Fruit fly (Drosophila melanogaster) whole organism, prepupa: ENCODE data around the gene CG13285.

Experiments used
- Blimp-1 ChIP-seq: fragments of 200-800 bp; sonication (Bioruptor generic); optimal IDR thresholded peaks from 3 replicates; lab custom pipeline; 2017; ENCODE audit warnings: missing biosample characterization, missing genetic modification characterization, mild to moderate bottlenecking, moderate library complexity, missing genetic modification reagents
- CG10631 ChIP-seq: fragments of 200-800 bp; sonication (Bioruptor generic); optimal IDR thresholded peaks from 2 replicates; lab custom pipeline; 2016; ENCODE audit warnings: missing biosample characterization, missing genetic modification characterization
- CG11294 ChIP-seq: fragments of 200-800 bp; sonication (Bioruptor generic); IDR thresholded peaks from 2 replicates; pipeline ENCODE4 v1.3.6; 2022; ENCODE audit warnings: missing biosample characterization, missing genetic modification characterization
- CG11902 ChIP-seq: fragments of 200-800 bp; sonication (Bioruptor generic); optimal IDR thresholded peaks from 3 replicates; lab custom pipeline; 2016; ENCODE audit warnings: missing biosample characterization, missing genetic modification characterization
- CG1621 ChIP-seq: fragments of 200-800 bp; sonication (Bioruptor generic); optimal IDR thresholded peaks from 3 replicates; lab custom pipeline; 2018; ENCODE audit warnings: missing biosample characterization, mild to moderate bottlenecking, missing genetic modification characterization
- CG3032 ChIP-seq: fragments of 200-800 bp; optimal IDR thresholded peaks from 2 replicates; lab custom pipeline; 2019; ENCODE audit warnings: missing biosample characterization, mild to moderate bottlenecking, missing genetic modification characterization, moderate library complexity
- CG31627 ChIP-seq: fragments of 200-800 bp; sonication (Bioruptor generic); optimal IDR thresholded peaks from 3 replicates; lab custom pipeline; 2016; ENCODE audit warnings: missing biosample characterization, missing genetic modification characterization
- CG32006 ChIP-seq: fragments of 200-800 bp; sonication (Bioruptor generic); optimal IDR thresholded peaks from 3 replicates; lab custom pipeline; 2017; ENCODE audit warnings: missing biosample characterization, mild to moderate bottlenecking, missing genetic modification characterization
- CG3919 ChIP-seq: fragments of 200-800 bp; sonication (Bioruptor generic); optimal IDR thresholded peaks from 3 replicates; lab custom pipeline; 2016; ENCODE audit warnings: missing biosample characterization, missing genetic modification characterization
- CG4318 ChIP-seq: fragments of 200-800 bp; sonication (Bioruptor generic); optimal IDR thresholded peaks from 3 replicates; lab custom pipeline; 2017; ENCODE audit warnings: missing biosample characterization, mild to moderate bottlenecking, missing genetic modification characterization
- CG6163 ChIP-seq: fragments of 200-800 bp; sonication (Bioruptor generic); IDR thresholded peaks from 3 replicates; pipeline ENCODE4 v1.3.6; 2022; ENCODE audit warnings: missing biosample characterization, missing genetic modification characterization
- CG6276 ChIP-seq: fragments of 200-800 bp; sonication (Bioruptor generic); optimal IDR thresholded peaks from 2 replicates; lab custom pipeline; 2017; ENCODE audit warnings: missing biosample characterization, mild to moderate bottlenecking, missing genetic modification characterization
- CG6792 ChIP-seq: fragments of 200-800 bp; sonication (Bioruptor generic); optimal IDR thresholded peaks from 3 replicates; lab custom pipeline; 2016; ENCODE audit warnings: missing biosample characterization, missing genetic modification characterization
- CG6808 ChIP-seq: fragments of 200-800 bp; sonication (Bioruptor generic); optimal IDR thresholded peaks from 3 replicates; lab custom pipeline; 2017; ENCODE audit warnings: missing biosample characterization, missing genetic modification characterization, mild to moderate bottlenecking, moderate library complexity, missing genetic modification reagents
- CG6854 ChIP-seq: fragments of 200-800 bp; sonication (Bioruptor generic); optimal IDR thresholded peaks from 2 replicates; lab custom pipeline; 2017; ENCODE audit warnings: missing biosample characterization, mild to moderate bottlenecking, missing genetic modification characterization
- CG7368 ChIP-seq: fragments of 200-800 bp; sonication (Bioruptor generic); optimal IDR thresholded peaks from 3 replicates; lab custom pipeline; 2016; ENCODE audit warnings: missing biosample characterization, missing genetic modification characterization
- CG8119 ChIP-seq: fragments of 200-800 bp; sonication (Bioruptor generic); IDR thresholded peaks from 3 replicates; pipeline ENCODE4 v1.3.6; 2022; ENCODE audit warnings: missing biosample characterization, missing genetic modification characterization
- CG8319 ChIP-seq: fragments of 200-800 bp; sonication (Bioruptor generic); optimal IDR thresholded peaks from 3 replicates; lab custom pipeline; 2016; ENCODE audit warnings: missing biosample characterization, missing genetic modification characterization
- CG8632 ChIP-seq: fragments of 200-800 bp; sonication (Bioruptor generic); optimal IDR thresholded peaks from 3 replicates; lab custom pipeline; 2016; ENCODE audit warnings: missing biosample characterization, missing genetic modification characterization
- Eip75B ChIP-seq: fragments of 200-800 bp; sonication (Bioruptor generic); optimal IDR thresholded peaks from 3 replicates; lab custom pipeline; 2016; ENCODE audit warnings: missing biosample characterization, missing genetic modification characterization
- Eip78C ChIP-seq: fragments of 200-800 bp; sonication (Bioruptor generic); peaks from one replicate; lab custom pipeline; 2016; ENCODE audit warnings: missing biosample characterization, missing genetic modification characterization
- Eip93F ChIP-seq: fragments of 200-800 bp; sonication (Bioruptor generic); optimal IDR thresholded peaks from 2 replicates; lab custom pipeline; 2016; ENCODE audit warnings: missing biosample characterization, mild to moderate bottlenecking, missing genetic modification characterization
- Ets96B ChIP-seq: fragments of 200-800 bp; optimal IDR thresholded peaks from 2 replicates; lab custom pipeline; 2019; ENCODE audit warnings: missing biosample characterization, mild to moderate bottlenecking, missing genetic modification characterization, moderate library complexity
- Gug ChIP-seq: fragments of 200-800 bp; sonication (Bioruptor generic); IDR thresholded peaks from 2 replicates; pipeline ENCODE4 v1.3.6; 2022; ENCODE audit warnings: missing biosample characterization, missing genetic modification characterization
- Hr38 ChIP-seq: sonication (Bioruptor generic); optimal IDR thresholded peaks from 2 replicates; lab custom pipeline; 2016; ENCODE audit warnings: missing biosample characterization, missing genetic modification characterization
- Hr4 ChIP-seq: fragments of 200-800 bp; sonication (Bioruptor generic); optimal IDR thresholded peaks from 3 replicates; lab custom pipeline; 2016; ENCODE audit warnings: missing biosample characterization, missing genetic modification characterization
- Lpt ChIP-seq: fragments of 200-800 bp; sonication (Bioruptor generic); optimal IDR thresholded peaks from 3 replicates; lab custom pipeline; 2016; ENCODE audit warnings: missing biosample characterization, missing genetic modification characterization
- Met ChIP-seq: fragments of 200-800 bp; sonication (Bioruptor generic); optimal IDR thresholded peaks from 3 replicates; lab custom pipeline; 2016; ENCODE audit warnings: missing biosample characterization, missing genetic modification characterization
- OdsH ChIP-seq: fragments of 200-800 bp; sonication (Bioruptor generic); optimal IDR thresholded peaks from 3 replicates; lab custom pipeline; 2016; ENCODE audit warnings: missing biosample characterization, missing genetic modification characterization
- Smox ChIP-seq: fragments of 200-800 bp; sonication (Bioruptor generic); optimal IDR thresholded peaks from 3 replicates; lab custom pipeline; 2016; ENCODE audit warnings: missing biosample characterization, missing genetic modification characterization
- Sox102F ChIP-seq: fragments of 200-800 bp; sonication (Bioruptor generic); optimal IDR thresholded peaks from 2 replicates; lab custom pipeline; 2016; ENCODE audit warnings: missing biosample characterization, mild to moderate bottlenecking, missing genetic modification characterization
- Sox14 ChIP-seq: fragments of 200-800 bp; sonication (Bioruptor generic); optimal IDR thresholded peaks from 3 replicates; lab custom pipeline; 2016; ENCODE audit warnings: missing biosample characterization, missing genetic modification characterization
- Sox15 ChIP-seq: fragments of 200-800 bp; sonication (Bioruptor generic); optimal IDR thresholded peaks from 3 replicates; lab custom pipeline; 2016; ENCODE audit warnings: missing biosample characterization, missing genetic modification characterization
- achi ChIP-seq: fragments of 200-800 bp; sonication (Bioruptor generic); optimal IDR thresholded peaks from 3 replicates; lab custom pipeline; 2016; ENCODE audit warnings: missing biosample characterization, missing genetic modification characterization
- acj6 ChIP-seq: fragments of 200-800 bp; sonication (Bioruptor generic); optimal IDR thresholded peaks from 3 replicates; lab custom pipeline; 2016; ENCODE audit warnings: missing biosample characterization, missing genetic modification characterization
- cyc ChIP-seq: fragments of 200-800 bp; sonication (Bioruptor generic); optimal IDR thresholded peaks from 3 replicates; lab custom pipeline; 2016; ENCODE audit warnings: missing biosample characterization, missing genetic modification characterization
- dac ChIP-seq: fragments of 200-800 bp; sonication (Bioruptor generic); optimal IDR thresholded peaks from 2 replicates; lab custom pipeline; 2017; ENCODE audit warnings: missing biosample characterization, mild to moderate bottlenecking, missing genetic modification characterization
- dsx ChIP-seq: fragments of 200-800 bp; optimal IDR thresholded peaks from 3 replicates; lab custom pipeline; 2019; ENCODE audit warnings: missing biosample characterization, mild to moderate bottlenecking, missing genetic modification characterization, moderate library complexity; ENCODE audit not compliant: poor library complexity, severe bottlenecking
- eg ChIP-seq: fragments of 200-800 bp; sonication (Bioruptor generic); IDR thresholded peaks from 3 replicates; pipeline ENCODE4 v1.3.6; 2022; ENCODE audit warnings: missing biosample characterization, missing genetic modification characterization
- esn ChIP-seq: fragments of 200-800 bp; sonication (Bioruptor generic); optimal IDR thresholded peaks from 2 replicates; lab custom pipeline; 2016; ENCODE audit warnings: missing biosample characterization, mild to moderate bottlenecking, missing genetic modification characterization, moderate library complexity
- fd59A ChIP-seq: fragments of 200-800 bp; sonication (Bioruptor generic); optimal IDR thresholded peaks from 2 replicates; lab custom pipeline; 2017; ENCODE audit warnings: missing biosample characterization, mild to moderate bottlenecking, missing genetic modification characterization, missing genetic modification reagents
- net ChIP-seq: fragments of 200-800 bp; sonication (Bioruptor generic); optimal IDR thresholded peaks from 3 replicates; lab custom pipeline; 2016; ENCODE audit warnings: missing biosample characterization, missing genetic modification characterization
- pdm3 ChIP-seq: fragments of 200-800 bp; sonication (Bioruptor generic); optimal IDR thresholded peaks from 3 replicates; lab custom pipeline; 2016; ENCODE audit warnings: missing biosample characterization, missing genetic modification characterization
- salr ChIP-seq, 2 experiments: fragments of 200-800 bp; sonication (Bioruptor generic); optimal IDR thresholded peaks; 3 replicates each; lab custom pipeline; 2016 to 2018; ENCODE audit warnings: missing biosample characterization in 2 of 2, missing genetic modification characterization in 2 of 2, mild to moderate bottlenecking in 1 of 2
- ss ChIP-seq, 2 experiments: fragments of 200-800 bp; sonication (Bioruptor generic); optimal IDR thresholded peaks; 2 replicates in 1 of 2; 3 replicates in 1 of 2; lab custom pipeline; 2017 to 2018; ENCODE audit warnings: mild to moderate bottlenecking in 2 of 2, missing biosample characterization in 2 of 2, missing genetic modification characterization in 2 of 2, moderate library complexity in 1 of 2
- svp ChIP-seq: fragments of 200-800 bp; sonication (Bioruptor generic); peaks from one replicate; lab custom pipeline; 2016; ENCODE audit warnings: missing biosample characterization, missing genetic modification characterization
- vri ChIP-seq: fragments of 200-800 bp; sonication (Bioruptor generic); optimal IDR thresholded peaks from 3 replicates; lab custom pipeline; 2016; ENCODE audit warnings: missing biosample characterization, mild to moderate bottlenecking, missing genetic modification characterization

The CG13285 gene

DNA sequence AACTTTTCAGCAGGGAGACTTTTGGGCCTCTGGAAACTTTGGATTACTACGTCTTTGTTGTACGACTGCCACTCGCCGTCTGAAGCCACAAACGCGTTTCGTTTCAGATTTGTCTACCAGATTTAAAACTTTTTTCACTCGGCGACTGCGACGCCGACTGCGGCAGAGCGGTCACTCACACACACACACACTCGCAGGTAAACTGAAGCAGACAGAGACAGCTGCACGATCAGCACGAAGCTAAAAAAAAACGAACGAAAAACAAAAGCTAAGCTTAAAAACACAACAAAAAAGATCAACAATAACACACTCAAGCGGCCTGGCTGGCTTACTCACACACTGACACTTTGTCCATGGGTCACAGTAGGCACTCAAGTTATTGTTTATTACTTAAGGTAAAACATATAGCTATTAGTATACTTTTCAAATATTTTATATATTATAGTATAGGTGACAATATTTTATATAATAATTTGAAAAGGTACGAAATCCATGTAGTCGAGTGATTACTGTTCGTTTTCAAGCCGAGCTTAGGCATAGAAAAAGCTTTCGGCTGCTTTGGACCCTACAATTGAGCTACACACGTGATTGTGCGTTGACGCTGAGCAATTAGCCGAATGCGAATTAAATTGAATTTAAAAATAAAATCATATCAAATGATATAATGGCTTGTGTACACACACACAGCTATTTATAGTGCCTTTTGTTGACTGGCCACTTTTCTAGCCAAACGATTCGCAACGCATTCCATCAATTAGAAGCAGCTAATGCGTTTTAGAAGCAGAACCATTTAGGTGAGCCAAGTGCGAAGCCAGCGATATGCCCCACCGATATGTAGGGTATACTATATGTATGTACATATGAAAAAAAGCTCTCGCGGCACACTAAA lies 41.9 kb upstream of the CG13285 start, which contains the start of gene Msr-110 (continued):
- peak; percentile 96 for TF ChIP-seq Sox102F (GFP tag; lab: Kevin White, UChicago)
- TF ChIP-seq CG11902 (GFP tag; lab: Kevin White, UChicago) = peak; percentile 84
- no peak for TF ChIP-seq Hr38 (GFP tag; lab: Kevin White, UChicago)
- peak; percentile 83 for TF ChIP-seq pdm3
- TF ChIP-seq OdsH (GFP tag; lab: Kevin White, UChicago) = peak; percentile 91
- TF ChIP-seq CG11294 (GFP tag; lab: Robert Waterston, UW) = peak; percentile 92
- peak; percentile 93 for TF ChIP-seq CG3919
- TF ChIP-seq fd59A = peak; percentile 86
- TF ChIP-seq Eip93F (GFP tag; lab: Kevin White, UChicago) = peak; percentile 82
- TF ChIP-seq Blimp-1 (GFP tag; lab: Kevin White, UChicago) = no peak
- peak; percentile 98 for TF ChIP-seq CG1621 (tag; lab: Kevin White, UChicago)
- TF ChIP-seq Gug (GFP tag; lab: Robert Waterston, UW) = peak; percentile 83
- TF ChIP-seq Met (GFP tag; lab: Kevin White, UChicago) = peak; percentile 79
- peak; percentile 63 for TF ChIP-seq CG31627 (GFP tag; lab: Kevin White, UChicago)
- TF ChIP-seq CG32006 (GFP tag; lab: Kevin White, UChicago) = peak; percentile 98
- peak; percentile 89 for TF ChIP-seq acj6 (GFP tag; lab: Kevin White, UChicago)
- peak; percentile 95 for TF ChIP-seq CG6854 (GFP tag; lab: Kevin White, UChicago)
- peak; percentile 97 for TF ChIP-seq Eip78C (GFP tag; lab: Kevin White, UChicago)
- TF ChIP-seq achi = peak; percentile 94
- peak; percentile 98 for TF ChIP-seq Hr4 (GFP tag; lab: Kevin White, UChicago)
- peak; percentile 86 for TF ChIP-seq esn (GFP tag; lab: Kevin White, UChicago)
- TF ChIP-seq CG3032 (tag; lab: Kevin White, UChicago) = peak; percentile 85
- TF ChIP-seq dac (GFP tag; lab: Kevin White, UChicago) = peak; percentile 92
- peak; percentile 70 for TF ChIP-seq CG8319
- peak; percentile 92 for TF ChIP-seq CG10631 (GFP tag; lab: Kevin White, UChicago)
- peak; percentile 86 for TF ChIP-seq CG6792 (GFP tag; lab: Kevin White, UChicago)
- peak; percentile 69 for TF ChIP-seq cyc
- TF ChIP-seq net = peak; percentile 97
- TF ChIP-seq CG4318 (GFP tag; lab: Kevin White, UChicago) = peak; percentile 97
- TF ChIP-seq CG8119 = peak; percentile 97
- TF ChIP-seq CG6808 (GFP tag; lab: Kevin White, UChicago) = peak; percentile 96
- TF ChIP-seq vri = peak; percentile 96
- TF ChIP-seq Lpt (GFP tag; lab: Kevin White, UChicago) = peak; percentile 93
- TF ChIP-seq ss (GFP tag; optimal IDR thresholded peaks at IDR 0.05; lab: Kevin White, UChicago) = peak; percentile 97 to 99
- peak; percentile 95 for TF ChIP-seq CG6276
- TF ChIP-seq dsx (GFP tag; lab: Kevin White, UChicago) = peak; percentile 74
- TF ChIP-seq eg = peak; percentile 95

- TF ChIP-seq Lpt (GFP tag; lab: Kevin White, UChicago) = no peak
- no peak for TF ChIP-seq Hr4 (GFP tag; lab: Kevin White, UChicago)
- no peak for TF ChIP-seq Ets96B (tag; lab: Kevin White, UChicago)
- no peak for TF ChIP-seq CG7368 (GFP tag; lab: Kevin White, UChicago)
- no peak for TF ChIP-seq salr (GFP tag; optimal IDR thresholded peaks at IDR 0.05; lab: Kevin White, UChicago)
- TF ChIP-seq Sox15 (GFP tag; lab: Kevin White, UChicago) = no peak
- TF ChIP-seq CG6792 (GFP tag; lab: Kevin White, UChicago) = no peak
- no peak for TF ChIP-seq CG1621 (tag; lab: Kevin White, UChicago)
- peak; percentile 19; the same call in 1 of the 3 replicates for TF ChIP-seq CG6163 (GFP tag; lab: Robert Waterston, UW)
- no peak for TF ChIP-seq CG8319
- no peak for TF ChIP-seq cyc
- no peak for TF ChIP-seq Eip75B (GFP tag; lab: Kevin White, UChicago)
- TF ChIP-seq CG8119 = no peak
- TF ChIP-seq Sox14 = no peak
- TF ChIP-seq Smox = no peak
- no peak for TF ChIP-seq CG3032 (tag; lab: Kevin White, UChicago)
- TF ChIP-seq CG32006 (GFP tag; lab: Kevin White, UChicago) = peak; percentile 33
- TF ChIP-seq fd59A = no peak
- no peak for TF ChIP-seq esn (GFP tag; lab: Kevin White, UChicago)
- no peak for TF ChIP-seq CG8632 (GFP tag; lab: Kevin White, UChicago)
- TF ChIP-seq CG11902 (GFP tag; lab: Kevin White, UChicago) = no peak
- peak; percentile 1 for TF ChIP-seq pdm3
- no peak for TF ChIP-seq svp (GFP tag; lab: Kevin White, UChicago)
- peak; percentile 51 for TF ChIP-seq Eip78C (GFP tag; lab: Kevin White, UChicago)
- TF ChIP-seq Gug (GFP tag; lab: Robert Waterston, UW) = no peak
- TF ChIP-seq CG3919 = no peak
Observed at dm6 chr3L:5576543-5576942, 41.0 kb upstream of the CG13285 start.
